Fruit fly (Drosophila melanogaster) whole organism, embryonic: ENCODE results near the gene CG9674.

Experiments
- ATbp ChIP-seq: fragments of 200-800 bp; sonication (Bioruptor generic); optimal IDR thresholded peaks from 2 replicates; lab custom pipeline; 2017; ENCODE audit warnings: missing biosample characterization, mild to moderate bottlenecking, missing genetic modification characterization, missing genetic modification reagents
- Atf-2 ChIP-seq: fragments of 200-800 bp; sonication (Bioruptor generic); optimal IDR thresholded peaks from 2 replicates; lab custom pipeline; 2016; ENCODE audit warnings: missing biosample characterization, missing genetic modification characterization
- Bgb ChIP-seq: fragments of 200-800 bp; sonication (Bioruptor generic); IDR thresholded peaks from 2 replicates; pipeline ENCODE4 v1.3.6; 2022; ENCODE audit warnings: missing biosample characterization, missing genetic modification characterization; ENCODE audit not compliant: partially characterized antibody
- CG10543 ChIP-seq: fragments of 200-800 bp; sonication (Bioruptor generic); optimal IDR thresholded peaks from 3 replicates; lab custom pipeline; 2017; ENCODE audit warnings: missing biosample characterization, mild to moderate bottlenecking, missing genetic modification characterization, moderate library complexity
- CG11456 ChIP-seq: fragments of 200-800 bp; sonication (Bioruptor generic); IDR thresholded peaks from 3 replicates; pipeline ENCODE4 v1.3.6; 2022; ENCODE audit warnings: missing biosample characterization, missing genetic modification characterization
- CG11560 ChIP-seq: fragments of 200-800 bp; sonication (Bioruptor generic); IDR thresholded peaks from 3 replicates; pipeline ENCODE4 v1.3.6; 2022; ENCODE audit warnings: missing biosample characterization, missing genetic modification characterization
- CG12659 ChIP-seq: fragments of 200-800 bp; sonication (Bioruptor generic); optimal IDR thresholded peaks from 3 replicates; lab custom pipeline; 2017; ENCODE audit warnings: mild to moderate bottlenecking, missing biosample characterization, missing genetic modification reagents, missing genetic modification characterization
- CG13424 ChIP-seq: fragments of 200-800 bp; sonication (Bioruptor generic); optimal IDR thresholded peaks from 2 replicates; lab custom pipeline; 2019; ENCODE audit warnings: missing biosample characterization, mild to moderate bottlenecking, missing genetic modification characterization, moderate library complexity
- CG13775 ChIP-seq: fragments of 200-800 bp; sonication (Bioruptor generic); optimal IDR thresholded peaks from 3 replicates; lab custom pipeline; 2017; ENCODE audit warnings: missing biosample characterization, mild to moderate bottlenecking, missing genetic modification characterization
- CG14014 ChIP-seq: fragments of 200-800 bp; sonication (Bioruptor generic); IDR thresholded peaks from 2 replicates; pipeline ENCODE4 v1.3.6; 2022; ENCODE audit warnings: missing biosample characterization, missing genetic modification characterization
- CG16779 ChIP-seq: fragments of 200-800 bp; sonication (Bioruptor generic); IDR thresholded peaks from 2 replicates; pipeline ENCODE4 v1.3.6; 2022; ENCODE audit warnings: missing biosample characterization, missing genetic modification characterization
- CG2678 ChIP-seq: fragments of 200-800 bp; sonication (Bioruptor generic); optimal IDR thresholded peaks from 3 replicates; lab custom pipeline; 2019; ENCODE audit warnings: missing biosample characterization, mild to moderate bottlenecking, missing genetic modification characterization, moderate library complexity
- CG30431 ChIP-seq: fragments of 200-800 bp; sonication (Bioruptor generic); optimal IDR thresholded peaks from 2 replicates; lab custom pipeline; 2017; ENCODE audit warnings: missing biosample characterization, missing genetic modification characterization
- CG3838 ChIP-seq: fragments of 200-800 bp; sonication (Bioruptor generic); optimal IDR thresholded peaks from 3 replicates; lab custom pipeline; 2016; ENCODE audit warnings: missing biosample characterization, missing genetic modification characterization
- CG4617 ChIP-seq: fragments of 200-800 bp; sonication (Bioruptor generic); optimal IDR thresholded peaks from 3 replicates; lab custom pipeline; 2016; ENCODE audit warnings: missing biosample characterization, missing genetic modification characterization, borderline replicate concordance
- CG5180 ChIP-seq: fragments of 200-800 bp; sonication (Bioruptor generic); optimal IDR thresholded peaks from 3 replicates; lab custom pipeline; 2017; ENCODE audit warnings: missing biosample characterization, missing genetic modification characterization, mild to moderate bottlenecking, moderate library complexity, missing genetic modification reagents
- CG6791 ChIP-seq: fragments of 200-800 bp; sonication (Bioruptor generic); IDR thresholded peaks from 3 replicates; pipeline ENCODE4 v1.3.6; 2022; ENCODE audit warnings: missing biosample characterization, missing genetic modification characterization; ENCODE audit not compliant: partially characterized antibody
- CG7271 ChIP-seq: fragments of 200-800 bp; sonication (Bioruptor generic); optimal IDR thresholded peaks from 2 replicates; lab custom pipeline; 2018; ENCODE audit warnings: missing biosample characterization, mild to moderate bottlenecking, missing genetic modification characterization, moderate library complexity
- CG8089 ChIP-seq: fragments of 200-800 bp; sonication (Bioruptor generic); optimal IDR thresholded peaks from 3 replicates; lab custom pipeline; 2016; ENCODE audit warnings: missing biosample characterization, missing genetic modification characterization
- CG8765 ChIP-seq: fragments of 200-800 bp; sonication (Bioruptor generic); IDR thresholded peaks from 2 replicates; pipeline ENCODE4 v1.3.6; 2022; ENCODE audit warnings: missing biosample characterization, missing genetic modification characterization
- CG9727 ChIP-seq: fragments of 200-800 bp; sonication (Bioruptor generic); optimal IDR thresholded peaks from 3 replicates; lab custom pipeline; 2017; ENCODE audit warnings: missing biosample characterization, mild to moderate bottlenecking, missing genetic modification characterization
- Doc2 ChIP-seq: fragments of 200-800 bp; sonication (Bioruptor generic); IDR thresholded peaks from 2 replicates; pipeline ENCODE4 v1.3.6; 2022; ENCODE audit warnings: missing biosample characterization, missing genetic modification characterization
- Eip74EF ChIP-seq, 2 experiments: fragments of 200-800 bp in 1 of 2; fragments of >200 bp in 1 of 2; sonication (Bioruptor generic) in 1 of 2; optimal IDR thresholded peaks; 2 replicates each; lab custom pipeline; 2017 to 2019; ENCODE audit warnings: missing biosample characterization in 2 of 2, missing genetic modification characterization in 2 of 2, mild to moderate bottlenecking in 1 of 2, moderate library complexity in 1 of 2
- Ets97D ChIP-seq: fragments of 200-800 bp; sonication (Bioruptor generic); optimal IDR thresholded peaks from 3 replicates; lab custom pipeline; 2016; ENCODE audit warnings: missing biosample characterization, missing genetic modification characterization
- GATAe ChIP-seq: fragments of 200-800 bp; sonication (Bioruptor generic); conservative IDR thresholded peaks from 2 replicates; pipeline ENCODE4 v1.3.6; 2022; ENCODE audit warnings: missing biosample characterization, missing genetic modification characterization
- Gsc ChIP-seq: fragments of 200-800 bp; sonication (Bioruptor generic); IDR thresholded peaks from 2 replicates; pipeline ENCODE4 v1.3.6; 2022; ENCODE audit warnings: missing biosample characterization, missing genetic modification characterization
- HmgZ ChIP-seq: fragments of 200-800 bp; sonication (Bioruptor generic); optimal IDR thresholded peaks from 2 replicates; lab custom pipeline; 2018; ENCODE audit warnings: missing biosample characterization, mild to moderate bottlenecking, missing genetic modification characterization
- Hmr ChIP-seq: fragments of 200-800 bp; sonication (Bioruptor generic); optimal IDR thresholded peaks from 3 replicates; lab custom pipeline; 2017; ENCODE audit warnings: mild to moderate bottlenecking, missing biosample characterization, missing genetic modification reagents, missing genetic modification characterization
- Hr3 ChIP-seq: fragments of 200-800 bp; sonication (Bioruptor generic); optimal IDR thresholded peaks from 3 replicates; lab custom pipeline; 2016; ENCODE audit warnings: missing biosample characterization, missing genetic modification characterization
- Jarid2 ChIP-seq: fragments of 200-800 bp; sonication (Bioruptor generic); optimal IDR thresholded peaks from 3 replicates; lab custom pipeline; 2017; ENCODE audit warnings: mild to moderate bottlenecking, missing biosample characterization, missing genetic modification reagents, missing genetic modification characterization
- Side ChIP-seq: fragments of 200-800 bp; sonication (Bioruptor generic); optimal IDR thresholded peaks from 2 replicates; lab custom pipeline; 2016; ENCODE audit warnings: missing biosample characterization, missing genetic modification characterization
- Sry-δ ChIP-seq: fragments of 200-800 bp; sonication (Bioruptor generic); optimal IDR thresholded peaks from 2 replicates; lab custom pipeline; 2016; ENCODE audit warnings: missing biosample characterization, missing genetic modification characterization
- Taf1 ChIP-seq: fragments of 200-800 bp; sonication (Bioruptor generic); IDR thresholded peaks from 2 replicates; pipeline ENCODE4 v1.3.6; 2022; ENCODE audit warnings: missing biosample characterization, missing genetic modification characterization
- ase ChIP-seq: fragments of 200-800 bp; sonication (Bioruptor generic); IDR thresholded peaks from 3 replicates; pipeline ENCODE4 v1.3.6; 2022; ENCODE audit warnings: missing biosample characterization, missing genetic modification characterization
- cad ChIP-seq: fragments of >200 bp; optimal IDR thresholded peaks from 2 replicates; lab custom pipeline; 2017; ENCODE audit warnings: missing biosample characterization, missing genetic modification characterization
- ci ChIP-seq: fragments of 200-800 bp; sonication (Bioruptor generic); IDR thresholded peaks from 3 replicates; pipeline ENCODE4 v1.3.6; 2022; ENCODE audit warnings: missing biosample characterization, missing genetic modification characterization
- da ChIP-seq: fragments of 200-800 bp; sonication (Bioruptor generic); optimal IDR thresholded peaks from 2 replicates; lab custom pipeline; 2016; ENCODE audit warnings: missing biosample characterization, missing genetic modification characterization
- dimm ChIP-seq: fragments of 200-800 bp; sonication (Bioruptor generic); IDR thresholded peaks from 2 replicates; pipeline ENCODE4 v1.3.6; 2022; ENCODE audit warnings: missing biosample characterization, missing genetic modification characterization
- esg ChIP-seq: fragments of 200-800 bp; sonication (Bioruptor generic); conservative IDR thresholded peaks from 2 replicates; pipeline ENCODE4 v1.3.6; 2022; ENCODE audit warnings: missing biosample characterization, missing genetic modification characterization
- exex ChIP-seq: fragments of 200-800 bp; sonication (Bioruptor generic); optimal IDR thresholded peaks from 4 replicates; lab custom pipeline; 2018; ENCODE audit warnings: missing biosample characterization, mild to moderate bottlenecking, missing genetic modification characterization, moderate library complexity
- fd96Cb ChIP-seq: fragments of 200-800 bp; sonication (Bioruptor generic); optimal IDR thresholded peaks from 2 replicates; lab custom pipeline; 2018; ENCODE audit warnings: missing biosample characterization, mild to moderate bottlenecking, missing genetic modification characterization, moderate library complexity
- gt ChIP-seq: fragments of 200-800 bp; sonication (Bioruptor generic); IDR thresholded peaks from 2 replicates; pipeline ENCODE4 v1.3.6; 2022; ENCODE audit warnings: missing biosample characterization, missing genetic modification characterization
- hbn ChIP-seq: fragments of 200-800 bp; sonication (Bioruptor generic); IDR thresholded peaks from 2 replicates; pipeline ENCODE4 v1.3.6; 2022; ENCODE audit warnings: missing biosample characterization, missing genetic modification characterization; ENCODE audit not compliant: partially characterized antibody
- jigr1 ChIP-seq: fragments of 200-800 bp; sonication (Bioruptor generic); IDR thresholded peaks from 3 replicates; pipeline ENCODE4 v1.3.6; 2022; ENCODE audit warnings: missing biosample characterization, missing genetic modification characterization
- lola ChIP-seq, 3 experiments: fragments of >200 bp in 2 of 3; fragments of 200-800 bp in 1 of 3; sonication (Bioruptor generic) in 1 of 3; optimal IDR thresholded peaks; 2 replicates each; lab custom pipeline; 2017 to 2019; ENCODE audit warnings: missing biosample characterization in 3 of 3, missing genetic modification characterization in 3 of 3, mild to moderate bottlenecking in 1 of 3, moderate library complexity in 1 of 3
- row ChIP-seq: fragments of 200-800 bp; sonication (Bioruptor generic); IDR thresholded peaks from 3 replicates; pipeline ENCODE4 v1.3.6; 2022; ENCODE audit warnings: missing biosample characterization, missing genetic modification characterization
- scrt ChIP-seq: fragments of 200-800 bp; sonication (Bioruptor generic); optimal IDR thresholded peaks from 2 replicates; lab custom pipeline; 2018; ENCODE audit warnings: missing biosample characterization, mild to moderate bottlenecking, missing genetic modification characterization, moderate library complexity
- ssp ChIP-seq: fragments of 200-800 bp; sonication (Bioruptor generic); IDR thresholded peaks from 2 replicates; pipeline ENCODE4 v1.3.6; 2022; ENCODE audit warnings: missing biosample characterization, missing genetic modification characterization
- tgo ChIP-seq: fragments of 200-800 bp; sonication (Bioruptor generic); IDR thresholded peaks from 3 replicates; pipeline ENCODE4 v1.3.6; 2022; ENCODE audit warnings: missing biosample characterization, missing genetic modification characterization
- zfh2 ChIP-seq: fragments of 200-800 bp; sonication (Bioruptor generic); optimal IDR thresholded peaks from 2 replicates; lab custom pipeline; 2016; ENCODE audit warnings: missing biosample characterization, missing genetic modification characterization

CG9674 gene

DNA sequence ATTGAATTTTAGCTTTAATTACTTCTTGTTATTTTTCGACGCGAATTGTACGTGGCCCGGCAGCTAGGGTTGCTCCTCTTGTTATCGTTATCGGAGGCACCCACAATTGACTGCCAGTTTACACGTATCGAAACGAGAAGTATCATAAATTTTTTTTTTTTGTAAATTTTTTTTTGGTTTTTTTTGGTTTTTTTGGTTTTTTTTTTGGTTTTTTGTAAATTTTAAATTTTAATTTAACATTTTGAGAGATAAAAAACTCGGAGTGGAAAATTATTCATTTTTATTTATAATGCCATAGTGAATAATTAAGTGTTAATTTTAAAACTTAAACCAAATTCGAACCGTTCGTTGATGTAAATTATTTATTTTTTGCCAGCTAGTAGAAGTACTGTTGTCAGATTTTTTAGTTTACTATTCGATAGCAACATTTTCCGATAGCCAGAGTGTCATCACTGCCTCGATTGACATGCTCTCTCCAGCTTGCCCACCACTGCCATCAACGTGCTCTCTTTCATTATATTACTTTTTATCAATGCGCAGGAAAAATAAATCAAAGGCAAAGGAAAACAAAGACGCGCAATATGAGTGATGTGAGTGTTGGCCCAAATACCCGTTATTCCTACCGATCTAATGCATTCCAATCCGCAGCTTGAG is 37.5 kb upstream of the CG9674 start, which contains the start of the genes kud and Zcchc7:
Gene kud (minus strand): TSS at position 72 of the 654 bp plus-strand sequence.
Gene Zcchc7 (plus strand): TSS at position 467 of the 654 bp plus-strand sequence.
- TF ChIP-seq CG3838 (GFP tag; lab: Kevin White, UChicago) (no peak), CG6791 (GFP tag; lab: Robert Waterston, UW) (no peak; the same call in 2 of the 3 replicates), ci (GFP tag; lab: Robert Waterston, UW) (no peak), ATbp (GFP tag; lab: Kevin White, UChicago) (no peak), CG8089 (GFP tag; lab: Kevin White, UChicago) (no peak), CG16779 (GFP tag; lab: Robert Waterston, UW) (no peak), hbn (no peak), Doc2 (GFP tag; lab: Robert Waterston, UW) (no peak), CG11456 (GFP tag; lab: Robert Waterston, UW) (no peak), Side (GFP tag; lab: Kevin White, UChicago) (peak; percentile 22), CG30431 (GFP tag; lab: Kevin White, UChicago) (no peak), Ets97D (peak; percentile 65), Atf-2 (GFP tag; lab: Kevin White, UChicago) (peak; percentile 50), CG13775 (peak; percentile 70), Eip74EF (GFP tag; optimal IDR thresholded peaks at IDR 0.05; lab: Kevin White, UChicago) (no peak), Taf1 (no peak), ssp (GFP tag; lab: Robert Waterston, UW) (peak; percentile 31; the same call in 1 of the 2 replicates), CG9727 (GFP tag; lab: Kevin White, UChicago) (peak; percentile 77), tgo (no peak), cad (GFP tag; lab: Kevin White, UChicago) (no peak), CG12659 (peak; percentile 85), fd96Cb (tag; lab: Kevin White, UChicago) (peak; percentile 26), Sry-δ (GFP tag; lab: Kevin White, UChicago) (peak; percentile 88), esg (GFP tag; lab: Robert Waterston, UW) (no peak; the same call in 1 of the 2 replicates), CG2678 (tag; lab: Kevin White, UChicago) (no peak), CG5180 (GFP tag; lab: Kevin White, UChicago) (no peak), GATAe (no peak), CG10543 (GFP tag; lab: Kevin White, UChicago) (peak; percentile 86), da (GFP tag; lab: Kevin White, UChicago) (no peak), scrt (GFP tag; lab: Kevin White, UChicago) (no peak), jigr1 (no peak; the same call in 2 of the 3 replicates), CG11560 (tag; lab: Robert Waterston, UW) (peak; percentile 96), zfh2 (GFP tag; lab: Kevin White, UChicago) (peak; percentile 74), lola (GFP tag; optimal IDR thresholded peaks at IDR 0.05; lab: Kevin White, UChicago) (peak in 1 of 3 experiments; percentile 65), ase (GFP tag; lab: Robert Waterston, UW) (no peak), Hr3 (GFP tag; lab: Kevin White, UChicago) (peak; percentile 54), Hmr (GFP tag; lab: Kevin White, UChicago) (no peak), CG13424 (tag; lab: Kevin White, UChicago) (peak; percentile 82), HmgZ (peak; percentile 20), CG4617 (GFP tag; lab: Kevin White, UChicago) (peak; percentile 37), exex (tag; lab: Kevin White, UChicago) (no peak), dimm (no peak), Jarid2 (GFP tag; lab: Kevin White, UChicago) (no peak), CG7271 (no peak), CG8765 (GFP tag; lab: Robert Waterston, UW) (no peak), Gsc (GFP tag; lab: Robert Waterston, UW) (no peak), row (peak; percentile 89), CG14014 (GFP tag; lab: Robert Waterston, UW) (no peak), gt (GFP tag; lab: Robert Waterston, UW) (no peak), Bgb (GFP tag; lab: Robert Waterston, UW) (no peak)
